Worm (Caenorhabditis elegans) whole organism, L4 larva: ENCODE measurements around the gene dhrr-1.

Source experiments
- ZK337.2 ChIP-seq: fragments of 200-800 bp; sonication (Bioruptor generic); IDR thresholded peaks from 2 replicates; pipeline ENCODE4 v1.3.6; 2022; ENCODE audit warnings: missing genetic modification reagents, missing genetic modification characterization, missing compliant biosample characterization
- ZK546.5 ChIP-seq, 2 experiments: sonication (generic microtip); optimal IDR thresholded peaks; 2 replicates each; lab custom pipeline; 2017; ENCODE audit warnings: missing biosample characterization in 2 of 2, missing genetic modification characterization in 2 of 2
- ceh-28 ChIP-seq: fragments of 150-350 bp; optimal IDR thresholded peaks from 2 replicates; lab custom pipeline; 2014; ENCODE audit warnings: missing biosample characterization, missing genetic modification reagents, missing genetic modification characterization
- mxl-3 ChIP-seq: fragments of 200-800 bp; sonication (Bioruptor generic); optimal IDR thresholded peaks from 2 replicates; lab custom pipeline; 2018; ENCODE audit warnings: mild to moderate bottlenecking, missing genetic modification characterization, missing compliant biosample characterization
- spr-1 ChIP-seq: sonication (generic microtip); optimal IDR thresholded peaks from 2 replicates; lab custom pipeline; 2016; ENCODE audit warnings: mild to moderate bottlenecking, missing genetic modification characterization, missing compliant biosample characterization
- vab-7 ChIP-seq: fragments of 200-800 bp; sonication (Bioruptor generic); IDR thresholded peaks from 2 replicates; pipeline ENCODE4 v1.3.6; 2022; ENCODE audit warnings: missing genetic modification reagents, missing genetic modification characterization, missing compliant biosample characterization

DNA sequence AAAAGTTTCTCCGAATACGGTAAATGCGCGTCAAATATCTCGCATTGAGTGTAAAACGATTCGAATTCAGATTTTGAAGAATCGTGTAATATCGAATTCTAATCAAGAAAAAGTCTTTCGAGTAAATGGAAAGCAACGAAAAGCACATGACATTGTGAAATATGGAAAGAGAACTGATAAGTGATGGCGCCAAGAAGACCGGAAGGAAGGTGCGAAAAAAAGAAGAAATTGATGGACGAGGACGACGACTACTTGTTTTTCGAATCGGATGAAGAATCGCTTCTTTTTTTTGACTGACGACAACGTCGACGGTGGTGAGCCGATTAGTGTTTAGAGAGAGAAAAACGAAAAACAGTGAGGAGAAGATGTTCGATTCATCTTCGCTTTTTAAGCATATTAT is 41.5 kb downstream of the dhrr-1 start:
- TF ChIP-seq ZK337.2 (GFP tag; lab: Robert Waterston, UW) (no peak), vab-7 (GFP tag; lab: Robert Waterston, UW) (no peak), spr-1 (no peak), mxl-3 (GFP tag; lab: Kevin White, UChicago) (peak; percentile 3), ZK546.5 (tag; optimal IDR thresholded peaks at IDR 0.05; lab: Kevin White, UChicago) (no peak), ceh-28 (tag; lab: Kevin White, UChicago) (no peak)
